Worm (Caenorhabditis elegans): Measurements from ENCODE around the gene F59H6.14.
"Not testable (repeated sequence)": the region's sequence is repeated elsewhere in the genome, so short reads cannot be mapped to it uniquely, and the experiment has no call there.

F59H6.14 gene

DNA sequence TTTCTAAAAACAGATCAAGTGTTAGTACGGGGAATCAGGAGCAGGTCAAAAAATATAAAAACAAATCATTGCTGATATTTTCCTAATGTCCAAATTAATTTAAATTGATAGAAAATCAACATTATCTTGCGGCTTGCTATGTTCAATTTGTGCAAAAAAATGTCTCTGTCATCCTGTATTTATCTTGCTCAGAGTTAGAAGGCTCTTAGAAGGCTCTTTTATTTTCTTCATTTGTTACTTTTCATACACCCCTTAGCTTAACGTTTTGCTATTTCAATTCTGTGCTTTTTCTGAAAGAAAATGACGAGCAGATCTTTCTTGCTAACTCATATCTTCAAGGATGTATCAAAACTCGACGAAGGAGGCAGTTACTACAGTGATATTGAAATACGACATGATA, 34.8 kb upstream of the F59H6.14 start, which contains the start of gene math-19:
math-19 (plus strand) TSS at position 301 of the 400 bp plus-strand sequence.
- not testable (repeated sequence) for TF ChIP-seq lin-14 (GFP tag; optimal IDR thresholded peaks at IDR 0.05); lin-35 (GFP tag; optimal IDR thresholded peaks at IDR 0.05); aha-1 (tag; optimal IDR thresholded peaks at IDR 0.05)

DNA sequence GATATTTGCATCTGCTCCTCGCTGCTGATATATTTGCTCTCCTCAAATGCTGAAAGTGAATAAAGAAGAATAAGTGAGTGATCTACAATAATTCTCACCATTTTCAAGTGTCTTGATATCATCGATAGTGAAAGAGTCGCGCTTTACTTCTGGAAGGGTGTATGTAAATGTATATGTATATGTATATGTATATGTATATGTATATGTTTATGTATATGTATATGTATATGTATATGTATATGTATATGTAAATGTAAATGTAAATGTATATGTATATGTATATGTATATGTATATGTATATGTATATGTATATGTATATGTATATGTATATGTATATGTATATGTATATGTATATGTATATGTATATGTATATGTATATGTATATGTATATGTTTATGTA, 32.7 kb upstream of the F59H6.14 start, which contains the start of gene ceh-84:
ceh-84 (minus strand) TSS at position 101 of the 400 bp plus-strand sequence.
- TF ChIP-seq elt-3 (tag; optimal IDR thresholded peaks at IDR 0.05); alr-1 (tag; optimal IDR thresholded peaks at IDR 0.05; ENCODE audit: borderline replicate concordance); egl-27 (tag; optimal IDR thresholded peaks at IDR 0.05): not testable (repeated sequence)

DNA sequence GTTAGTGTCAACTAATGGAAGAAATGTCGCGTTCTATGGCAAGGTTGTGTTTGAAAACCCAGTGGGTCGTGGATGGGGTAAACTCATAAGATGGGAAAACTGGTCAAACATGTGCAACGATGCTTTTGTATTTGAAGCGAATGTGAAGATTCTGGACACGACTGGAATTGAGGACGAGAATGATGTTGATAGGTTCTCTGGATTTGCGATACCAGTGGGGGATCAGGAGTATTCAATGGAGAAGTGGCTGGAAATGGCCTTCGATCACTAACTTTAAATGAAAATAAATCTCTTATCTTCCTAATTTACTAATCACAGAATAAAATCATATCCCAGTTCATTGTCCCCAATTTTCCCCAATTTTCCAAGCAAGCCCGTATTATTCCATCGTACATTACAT, 22.2 kb upstream of the F59H6.14 start:
- no peak for TF ChIP-seq ceh-90 (tag; optimal IDR thresholded peaks at IDR 0.05)
- TF ChIP-seq jun-1 (tag; optimal IDR thresholded peaks at IDR 0.05): no peak
- no peak for TF ChIP-seq nhr-77 (tag; optimal IDR thresholded peaks at IDR 0.05)
- no peak for TF ChIP-seq mef-2 (tag; optimal IDR thresholded peaks at IDR 0.05)

ce11 chrII:2012698-2013097, 20.7 kb upstream of the F59H6.14 start, which contains the start of gene F59H6.15:
TSS of gene F59H6.15 (plus strand) at chrII:2012998.
- TF ChIP-seq hlh-17 (GFP tag; optimal IDR thresholded peaks at IDR 0.05; ENCODE audit: borderline replicate concordance): no peak
- TF ChIP-seq grh-1 (GFP tag; IDR thresholded peaks at IDR 0.05): no peak
- TF ChIP-seq nhr-47 (tag; optimal IDR thresholded peaks at IDR 0.05): no peak
- no peak for TF ChIP-seq efl-3 (GFP tag; optimal IDR thresholded peaks at IDR 0.05)
- TF ChIP-seq ets-5 (GFP tag; IDR thresholded peaks at IDR 0.05): no peak
- no peak for TF ChIP-seq irx-1 (tag; optimal IDR thresholded peaks at IDR 0.05)

DNA sequence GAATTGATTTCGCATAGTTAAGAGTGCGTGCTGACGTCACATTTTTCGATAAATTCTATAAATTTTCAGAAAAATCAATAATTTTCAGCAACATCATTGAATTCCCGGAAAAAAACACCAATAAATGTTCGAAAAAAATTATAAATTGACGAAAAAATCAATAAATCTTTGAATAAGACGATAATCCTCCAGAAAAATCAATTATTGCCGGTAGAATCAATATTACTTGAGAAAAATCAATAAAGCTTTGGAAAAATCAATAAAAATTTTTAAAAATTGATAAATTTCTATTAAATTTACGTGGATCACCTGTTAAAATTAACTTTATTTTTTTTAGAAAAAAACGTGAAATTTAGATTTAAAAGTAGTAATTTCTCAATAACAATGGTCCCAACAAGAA, 19.5 kb upstream of the F59H6.14 start:
- TF ChIP-seq irx-1 (tag; optimal IDR thresholded peaks at IDR 0.05) (no peak), unc-98 (GFP tag; IDR thresholded peaks at IDR 0.05) (no peak), hpl-2 (GFP tag; optimal IDR thresholded peaks at IDR 0.05) (no peak), tbx-2 (tag; optimal IDR thresholded peaks at IDR 0.05) (no peak), lin-15B (tag; optimal IDR thresholded peaks at IDR 0.05) (no peak), ceh-8 (GFP tag; optimal IDR thresholded peaks at IDR 0.05) (no peak), zag-1 (tag; optimal IDR thresholded peaks at IDR 0.05) (no peak), unc-86 (tag; optimal IDR thresholded peaks at IDR 0.05) (no peak), sptf-1 (tag; optimal IDR thresholded peaks at IDR 0.05) (no peak), mab-9 (GFP tag; IDR thresholded peaks at IDR 0.05) (no peak), mep-1 (tag; optimal IDR thresholded peaks at IDR 0.05) (no peak), unc-62 (GFP tag; optimal IDR thresholded peaks at IDR 0.05) (no peak), Y116A8C.19 (tag; optimal IDR thresholded peaks at IDR 0.05; ENCODE audit: borderline replicate concordance) (no peak), alr-1 (tag; optimal IDR thresholded peaks at IDR 0.05; ENCODE audit: borderline replicate concordance) (no peak), ceh-63 (GFP tag; optimal IDR thresholded peaks at IDR 0.05) (no peak), nhr-84 (tag; optimal IDR thresholded peaks at IDR 0.05) (no peak), dsc-1 (tag; optimal IDR thresholded peaks at IDR 0.05) (no peak), nhr-12 (tag; optimal IDR thresholded peaks at IDR 0.05) (no peak), lin-39 (tag; optimal IDR thresholded peaks at IDR 0.05) (no peak), snpc-4 (tag; optimal IDR thresholded peaks at IDR 0.05) (no peak)

ce11 chrII:2023514-2023913, 9.9 kb upstream of the F59H6.14 start, which contains the start of gene cya-2:
TSS of gene cya-2 (minus strand) at chrII:2023614.
- TF ChIP-seq hpl-2 (GFP tag; optimal IDR thresholded peaks at IDR 0.05); ceh-88 (GFP tag; IDR thresholded peaks at IDR 0.05); irx-1 (tag; optimal IDR thresholded peaks at IDR 0.05): not testable (repeated sequence)

Data from whole organism, L1 larva.